Fruit fly (Drosophila melanogaster) whole organism, embryonic: ENCODE results near the gene GlcAT-P.

Experiments used
- Adf1 ChIP-seq: fragments of 200-800 bp; sonication (Bioruptor generic); IDR thresholded peaks from 2 replicates; pipeline ENCODE4 v1.3.6; 2022; ENCODE audit warnings: missing biosample characterization, missing genetic modification characterization
- Atf-2 ChIP-seq: fragments of 200-800 bp; sonication (Bioruptor generic); optimal IDR thresholded peaks from 2 replicates; lab custom pipeline; 2016; ENCODE audit warnings: missing biosample characterization, missing genetic modification characterization
- C15 ChIP-seq: fragments of 200-800 bp; sonication (Bioruptor generic); IDR thresholded peaks from 3 replicates; pipeline ENCODE4 v1.3.6; 2022; ENCODE audit warnings: missing biosample characterization, missing genetic modification characterization
- CG10274 ChIP-seq: fragments of 200-800 bp; sonication (Bioruptor generic); optimal IDR thresholded peaks from 3 replicates; lab custom pipeline; 2017; ENCODE audit warnings: missing biosample characterization, mild to moderate bottlenecking, missing genetic modification characterization
- CG11456 ChIP-seq: fragments of 200-800 bp; sonication (Bioruptor generic); IDR thresholded peaks from 3 replicates; pipeline ENCODE4 v1.3.6; 2022; ENCODE audit warnings: missing biosample characterization, missing genetic modification characterization
- CG12104 ChIP-seq: fragments of 200-800 bp; sonication (Bioruptor generic); optimal IDR thresholded peaks from 3 replicates; lab custom pipeline; 2016; ENCODE audit warnings: missing biosample characterization, missing genetic modification characterization
- CG12236 ChIP-seq: fragments of 200-800 bp; sonication (Bioruptor generic); optimal IDR thresholded peaks from 2 replicates; lab custom pipeline; 2016; ENCODE audit warnings: missing biosample characterization, missing genetic modification characterization
- CG1233 ChIP-seq: fragments of 200-800 bp; sonication (Bioruptor generic); optimal IDR thresholded peaks from 4 replicates; lab custom pipeline; 2018; ENCODE audit warnings: missing biosample characterization, mild to moderate bottlenecking, missing genetic modification characterization
- CG13287 ChIP-seq: fragments of 200-800 bp; sonication (Bioruptor generic); IDR thresholded peaks from 2 replicates; pipeline ENCODE4 v1.3.6; 2022; ENCODE audit warnings: missing biosample characterization, missing genetic modification characterization; ENCODE audit not compliant: partially characterized antibody
- CG13894 ChIP-seq: fragments of 200-800 bp; sonication (Bioruptor generic); optimal IDR thresholded peaks from 3 replicates; lab custom pipeline; 2018; ENCODE audit warnings: missing biosample characterization, mild to moderate bottlenecking, missing genetic modification characterization, moderate library complexity
- CG15011 ChIP-seq: fragments of 200-800 bp; sonication (Bioruptor generic); optimal IDR thresholded peaks from 3 replicates; lab custom pipeline; 2018; ENCODE audit warnings: missing biosample characterization, mild to moderate bottlenecking, missing genetic modification characterization
- CG17568 ChIP-seq: fragments of 200-800 bp; sonication (Bioruptor generic); optimal IDR thresholded peaks from 2 replicates; lab custom pipeline; 2018; ENCODE audit warnings: missing biosample characterization, mild to moderate bottlenecking, missing genetic modification characterization, moderate library complexity
- CG3726 ChIP-seq: fragments of 200-800 bp; sonication (Bioruptor generic); IDR thresholded peaks from 3 replicates; pipeline ENCODE4, ENCODE4 v1.3.6; 2022; ENCODE audit warnings: missing biosample characterization, missing genetic modification characterization
- CG8944 ChIP-seq: fragments of 200-800 bp; sonication (Bioruptor generic); optimal IDR thresholded peaks from 3 replicates; lab custom pipeline; 2016; ENCODE audit warnings: missing biosample characterization, missing genetic modification characterization
- Dad ChIP-seq: fragments of 200-800 bp; sonication (Bioruptor generic); optimal IDR thresholded peaks from 3 replicates; lab custom pipeline; 2016; ENCODE audit warnings: missing biosample characterization, missing genetic modification characterization
- Dip3 ChIP-seq: fragments of 200-800 bp; sonication (Bioruptor generic); optimal IDR thresholded peaks from 3 replicates; lab custom pipeline; 2016; ENCODE audit warnings: missing biosample characterization, missing genetic modification characterization
- Dp ChIP-seq: fragments of 200-800 bp; sonication (Bioruptor generic); optimal IDR thresholded peaks from 2 replicates; lab custom pipeline; 2018; ENCODE audit warnings: missing biosample characterization, mild to moderate bottlenecking, missing genetic modification characterization, moderate library complexity
- Elba2 ChIP-seq: fragments of 200-800 bp; sonication (Bioruptor generic); optimal IDR thresholded peaks from 3 replicates; lab custom pipeline; 2016; ENCODE audit warnings: missing biosample characterization, missing genetic modification characterization
- Hmx ChIP-seq: fragments of 200-800 bp; sonication (Bioruptor generic); optimal IDR thresholded peaks from 2 replicates; lab custom pipeline; 2016; ENCODE audit warnings: missing biosample characterization, missing genetic modification characterization
- Hr51 ChIP-seq, 2 experiments: fragments of 200-800 bp; sonication (Bioruptor generic); optimal IDR thresholded peaks; 2 replicates in 1 of 2; 3 replicates in 1 of 2; lab custom pipeline; 2016 to 2018; ENCODE audit warnings: missing biosample characterization in 2 of 2, missing genetic modification characterization in 2 of 2, mild to moderate bottlenecking in 1 of 2, moderate library complexity in 1 of 2
- NfI ChIP-seq: fragments of 200-800 bp; sonication (Bioruptor generic); optimal IDR thresholded peaks from 3 replicates; lab custom pipeline; 2018; ENCODE audit warnings: missing biosample characterization, mild to moderate bottlenecking, missing genetic modification characterization, moderate library complexity
- Sin3A ChIP-seq: fragments of >200 bp; optimal IDR thresholded peaks from 2 replicates; lab custom pipeline; 2018
- Six4 ChIP-seq: fragments of 200-800 bp; sonication (Bioruptor generic); optimal IDR thresholded peaks from 2 replicates; lab custom pipeline; 2016; ENCODE audit warnings: missing biosample characterization, missing genetic modification characterization
- Vsx1 ChIP-seq: fragments of 200-800 bp; sonication (Bioruptor generic); optimal IDR thresholded peaks from 2 replicates; lab custom pipeline; 2017; ENCODE audit warnings: missing biosample characterization, mild to moderate bottlenecking, missing genetic modification characterization, missing genetic modification reagents
- ara ChIP-seq: fragments of 200-800 bp; sonication (Bioruptor generic); IDR thresholded peaks from 2 replicates; pipeline ENCODE4 v1.3.6; 2022; ENCODE audit warnings: missing biosample characterization, missing genetic modification characterization
- ase ChIP-seq: fragments of 200-800 bp; sonication (Bioruptor generic); IDR thresholded peaks from 3 replicates; pipeline ENCODE4 v1.3.6; 2022; ENCODE audit warnings: missing biosample characterization, missing genetic modification characterization
- bigmax ChIP-seq: fragments of 200-800 bp; sonication (Bioruptor generic); optimal IDR thresholded peaks from 2 replicates; lab custom pipeline; 2018; ENCODE audit warnings: missing biosample characterization, mild to moderate bottlenecking, missing genetic modification characterization
- btn ChIP-seq: fragments of 200-800 bp; sonication (Bioruptor generic); optimal IDR thresholded peaks from 2 replicates; lab custom pipeline; 2016; ENCODE audit warnings: missing biosample characterization, missing genetic modification characterization
- dmrt11E ChIP-seq: fragments of 200-800 bp; sonication (Bioruptor generic); optimal IDR thresholded peaks from 3 replicates; lab custom pipeline; 2018; ENCODE audit warnings: missing biosample characterization, mild to moderate bottlenecking, missing genetic modification characterization, moderate library complexity
- dpn ChIP-seq, 2 experiments: fragments of 200-800 bp; sonication (Bioruptor generic); optimal IDR thresholded peaks; 3 replicates each; lab custom pipeline; 2016; ENCODE audit warnings: missing biosample characterization in 2 of 2, missing genetic modification characterization in 2 of 2
- fd102C ChIP-seq: fragments of 200-800 bp; sonication (Bioruptor generic); optimal IDR thresholded peaks from 2 replicates; lab custom pipeline; 2018; ENCODE audit warnings: missing biosample characterization, mild to moderate bottlenecking, missing genetic modification characterization, moderate library complexity
- fd64A ChIP-seq: fragments of 200-800 bp; sonication (Bioruptor generic); optimal IDR thresholded peaks from 3 replicates; lab custom pipeline; 2018; ENCODE audit warnings: missing biosample characterization, mild to moderate bottlenecking, missing genetic modification characterization
- fu2 ChIP-seq: fragments of 200-800 bp; sonication (Bioruptor generic); optimal IDR thresholded peaks from 2 replicates; lab custom pipeline; 2016; ENCODE audit warnings: missing biosample characterization, missing genetic modification characterization
- gcm2 ChIP-seq: fragments of 200-800 bp; sonication (Bioruptor generic); optimal IDR thresholded peaks from 2 replicates; lab custom pipeline; 2016; ENCODE audit warnings: missing biosample characterization, missing genetic modification characterization
- gem ChIP-seq: fragments of 200-800 bp; sonication (Bioruptor generic); optimal IDR thresholded peaks from 2 replicates; lab custom pipeline; 2019; ENCODE audit warnings: missing biosample characterization, mild to moderate bottlenecking, missing genetic modification characterization, moderate library complexity
- her ChIP-seq: fragments of 200-800 bp; sonication (Bioruptor generic); optimal IDR thresholded peaks from 2 replicates; lab custom pipeline; 2016; ENCODE audit warnings: missing biosample characterization, missing genetic modification characterization
- lbe ChIP-seq: fragments of 200-800 bp; sonication (Bioruptor generic); optimal IDR thresholded peaks from 2 replicates; lab custom pipeline; 2016; ENCODE audit warnings: missing biosample characterization, mild to moderate bottlenecking, missing genetic modification characterization
- lilli ChIP-seq: fragments of 200-800 bp; sonication (Bioruptor generic); optimal IDR thresholded peaks from 3 replicates; lab custom pipeline; 2016; ENCODE audit warnings: missing biosample characterization, missing genetic modification characterization
- lov ChIP-seq, 2 experiments: fragments of 200-800 bp in 1 of 2; fragments of >200 bp in 1 of 2; sonication (Bioruptor generic) in 1 of 2; IDR thresholded peaks in 1 of 2; optimal IDR thresholded peaks in 1 of 2; 2 replicates in 1 of 2; 3 replicates in 1 of 2; pipeline versions ENCODE4 v1.3.6 to Lab custom; 2017 to 2022; ENCODE audit warnings: missing biosample characterization in 1 of 2, missing genetic modification characterization in 1 of 2
- odd ChIP-seq: fragments of 200-800 bp; sonication (Bioruptor generic); optimal IDR thresholded peaks from 2 replicates; lab custom pipeline; 2017; ENCODE audit warnings: missing biosample characterization, mild to moderate bottlenecking, missing genetic modification characterization
- onecut ChIP-seq: fragments of 200-800 bp; sonication (Bioruptor generic); IDR thresholded peaks from 2 replicates; pipeline ENCODE4 v1.3.6; 2022; ENCODE audit warnings: missing biosample characterization, missing genetic modification characterization
- sc ChIP-seq, 3 experiments: fragments of >200 bp in 2 of 3; fragments of 200-800 bp in 1 of 3; sonication (Bioruptor generic) in 1 of 3; optimal IDR thresholded peaks; 2 replicates in 2 of 3; 3 replicates in 1 of 3; lab custom pipeline; 2017; ENCODE audit warnings: mild to moderate bottlenecking in 1 of 3, missing biosample characterization in 1 of 3, missing genetic modification characterization in 1 of 3, missing genetic modification reagents in 1 of 3
- sob ChIP-seq: fragments of 200-800 bp; sonication (Bioruptor generic); IDR thresholded peaks from 2 replicates; pipeline ENCODE4 v1.3.6; 2022; ENCODE audit warnings: missing biosample characterization, missing genetic modification characterization
- sr ChIP-seq: fragments of 200-800 bp; sonication (Bioruptor generic); IDR thresholded peaks from 3 replicates; pipeline ENCODE4 v1.3.6; 2022; ENCODE audit warnings: missing biosample characterization, missing genetic modification characterization
- usp ChIP-seq: fragments of >200 bp; optimal IDR thresholded peaks from 2 replicates; lab custom pipeline; 2017; ENCODE audit warnings: missing biosample characterization, missing genetic modification characterization
- yki ChIP-seq: fragments of >200 bp; optimal IDR thresholded peaks from 3 replicates; lab custom pipeline; 2018
- zen2 ChIP-seq: fragments of 200-800 bp; sonication (Bioruptor generic); IDR thresholded peaks from 3 replicates; pipeline ENCODE4 v1.3.6; 2022; ENCODE audit warnings: missing biosample characterization, missing genetic modification characterization; ENCODE audit not compliant: partially characterized antibody
- zfh2 ChIP-seq: fragments of 200-800 bp; sonication (Bioruptor generic); optimal IDR thresholded peaks from 2 replicates; lab custom pipeline; 2016; ENCODE audit warnings: missing biosample characterization, missing genetic modification characterization

The GlcAT-P gene

dm6 chr3L:11169299-11170181 lies 27.8 kb downstream of the GlcAT-P start, which contains the start of the genes wls and Adck5 (continued):
- TF ChIP-seq Hmx (GFP tag; lab: Kevin White, UChicago) (no peak), fd102C (GFP tag; lab: Kevin White, UChicago) (no peak), sob (GFP tag; lab: Robert Waterston, UW) (peak; percentile 55; the same call in 1 of the 2 replicates), sr (GFP tag; lab: Robert Waterston, UW) (0 out of 3 replicates have a peak, but pooled peaks have one; percentile 46), NfI (GFP tag; lab: Kevin White, UChicago) (peak; percentile 71), CG17568 (GFP tag; lab: Kevin White, UChicago) (no peak), Dip3 (peak; percentile 12), usp (GFP tag; lab: Kevin White, UChicago) (no peak), fu2 (peak; percentile 9), sc (optimal IDR thresholded peaks at IDR 0.05; lab: Kevin White, UChicago) (no peak), sc (GFP tag; optimal IDR thresholded peaks at IDR 0.05; lab: Kevin White, UChicago) (peak; percentile 36), CG13287 (peak; percentile 12; the same call in 1 of the 2 replicates), Sin3A (lab: Kevin White, UChicago) (peak; percentile 59), C15 (GFP tag; lab: Robert Waterston, UW) (peak; percentile 48; the same call in 1 of the 3 replicates), Dad (GFP tag; lab: Kevin White, UChicago) (peak; percentile 21), Vsx1 (GFP tag; lab: Kevin White, UChicago) (no peak), Six4 (GFP tag; lab: Kevin White, UChicago) (no peak), CG1233 (GFP tag; lab: Kevin White, UChicago) (peak; percentile 41), ara (GFP tag; lab: Robert Waterston, UW) (no peak), Elba2 (GFP tag; lab: Kevin White, UChicago) (no peak), Dp (GFP tag; lab: Kevin White, UChicago) (peak; percentile 38), CG11456 (GFP tag; lab: Robert Waterston, UW) (peak; percentile 43; the same call in 1 of the 3 replicates), Adf1 (peak; percentile 11; the same call in 1 of the 2 replicates), bigmax (GFP tag; lab: Kevin White, UChicago) (peak; percentile 41), lilli (GFP tag; lab: Kevin White, UChicago) (peak; percentile 26), dmrt11E (tag; lab: Kevin White, UChicago) (no peak), CG15011 (GFP tag; lab: Kevin White, UChicago) (peak; percentile 61), zen2 (GFP tag; lab: Robert Waterston, UW) (peak; percentile 41; the same call in 2 of the 3 replicates), CG12104 (peak; percentile 9), dpn (GFP tag; optimal IDR thresholded peaks at IDR 0.05; lab: Kevin White, UChicago) (peak; percentile 9 to 57), gcm2 (GFP tag; lab: Kevin White, UChicago) (peak; percentile 3), zfh2 (GFP tag; lab: Kevin White, UChicago) (peak; percentile 21), lbe (GFP tag; lab: Kevin White, UChicago) (peak; percentile 36), her (GFP tag; lab: Kevin White, UChicago) (peak; percentile 46), onecut (GFP tag; lab: Robert Waterston, UW) (no peak), yki (no peak), lov (optimal IDR thresholded peaks at IDR 0.05; lab: Kevin White, UChicago) (no peak), lov (GFP tag; IDR thresholded peaks at IDR 0.05; lab: Robert Waterston, UW) (peak; percentile 46; the same call in 1 of the 3 replicates), btn (GFP tag; lab: Kevin White, UChicago) (peak; percentile 20), CG12236 (GFP tag; lab: Kevin White, UChicago) (peak; percentile 38), Hr51 (GFP tag; optimal IDR thresholded peaks at IDR 0.05; lab: Kevin White, UChicago) (no peak), CG10274 (peak; percentile 32), fd64A (GFP tag; lab: Kevin White, UChicago) (peak; percentile 22), CG8944 (GFP tag; lab: Kevin White, UChicago) (no peak), CG3726 (GFP tag; lab: Robert Waterston, UW) (no peak), ase (GFP tag; lab: Robert Waterston, UW) (0 out of 3 replicates have a peak, but pooled peaks have one; percentile 19), gem (tag; lab: Kevin White, UChicago) (no peak), Atf-2 (GFP tag; lab: Kevin White, UChicago) (no peak), odd (GFP tag; lab: Kevin White, UChicago) (peak; percentile 66), CG13894 (no peak)
